Worm (Caenorhabditis elegans) whole organism, early embryonic: ENCODE data around the gene C05E11.2.

ENCODE experiments used
- B0310.2 ChIP-seq: sonication (generic microtip); optimal IDR thresholded peaks from 2 replicates; lab custom pipeline; 2016; ENCODE audit warnings: mild to moderate bottlenecking, missing genetic modification characterization, missing compliant biosample characterization
- F13C5.2 ChIP-seq: sonication (generic microtip); optimal IDR thresholded peaks from 2 replicates; lab custom pipeline; 2017; ENCODE audit warnings: mild to moderate bottlenecking, missing genetic modification characterization, inconsistent platforms, missing compliant biosample characterization
- ama-1 ChIP-seq: fragments of 150-350 bp; optimal IDR thresholded peaks from 2 replicates; lab custom pipeline; 2014
- ets-7 ChIP-seq: sonication (generic microtip); optimal IDR thresholded peaks from 2 replicates; lab custom pipeline; 2016; ENCODE audit warnings: missing genotype, missing genetic modification characterization, missing compliant biosample characterization
- flt-1 ChIP-seq: fragments of 200-800 bp; sonication (Bioruptor generic); IDR thresholded peaks from 2 replicates; pipeline ENCODE4 v1.3.6; 2022; ENCODE audit warnings: missing genetic modification characterization, missing compliant biosample characterization
- hmg-4 ChIP-seq: fragments of 200-800 bp; sonication (Bioruptor generic); optimal IDR thresholded peaks from 2 replicates; lab custom pipeline; 2018; ENCODE audit warnings: mild to moderate bottlenecking, missing genetic modification characterization, missing compliant biosample characterization
- hnd-1 ChIP-seq: sonication (generic microtip); optimal IDR thresholded peaks from 2 replicates; lab custom pipeline; 2016; ENCODE audit warnings: missing genetic modification characterization, missing compliant biosample characterization
- pes-1 ChIP-seq: fragments of 200-800 bp; sonication (Bioruptor generic); IDR thresholded peaks from 2 replicates; pipeline ENCODE4 v1.3.6; 2022; ENCODE audit warnings: missing genetic modification reagents, missing genetic modification characterization, missing compliant biosample characterization
- scrt-1 ChIP-seq: fragments of 200-800 bp; sonication (Bioruptor generic); IDR thresholded peaks from 2 replicates; pipeline ENCODE4 v1.3.6; 2022; ENCODE audit warnings: missing genetic modification characterization, missing compliant biosample characterization
- sea-1 ChIP-seq: fragments of 200-800 bp; sonication (Bioruptor generic); conservative IDR thresholded peaks from 2 replicates; pipeline ENCODE4 v1.3.6; 2022; ENCODE audit warnings: missing genetic modification characterization, missing compliant biosample characterization
- tbx-11 ChIP-seq: fragments of 200-800 bp; sonication (Bioruptor generic); IDR thresholded peaks from 2 replicates; pipeline ENCODE4 v1.3.6; 2022; ENCODE audit warnings: missing genetic modification characterization, missing compliant biosample characterization
- tbx-37 ChIP-seq: fragments of 200-800 bp; sonication (Bioruptor generic); conservative IDR thresholded peaks from 2 replicates; pipeline ENCODE4 v1.3.6; 2022; ENCODE audit warnings: missing genetic modification reagents, missing genetic modification characterization, missing compliant biosample characterization

DNA sequence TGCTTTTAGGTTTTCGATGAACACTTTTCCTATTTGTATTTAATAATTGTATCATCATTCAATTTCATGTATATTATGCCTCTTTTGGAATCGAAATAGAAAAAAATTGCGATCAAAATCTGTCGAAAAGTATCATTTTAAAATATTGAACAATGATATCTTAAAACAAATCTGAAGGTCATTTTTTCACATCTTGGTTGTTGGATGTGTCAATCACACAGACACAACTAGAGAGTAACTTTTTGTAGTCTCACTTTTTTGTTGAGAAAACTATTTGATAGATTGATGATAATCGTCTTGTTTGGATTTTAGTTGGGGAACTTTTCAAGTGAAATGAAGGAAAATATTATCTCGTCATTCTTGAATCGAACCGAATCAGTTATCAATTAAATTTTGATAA lies 17.4 kb upstream of the C05E11.2 start:
- TF ChIP-seq ama-1 (lab: Kevin White, UChicago): no peak
- TF ChIP-seq tbx-11: no peak
- no peak for TF ChIP-seq sea-1
- no peak for TF ChIP-seq scrt-1 (GFP tag; lab: Robert Waterston, UW)
- TF ChIP-seq F13C5.2: no peak
- no peak for TF ChIP-seq pes-1 (GFP tag; lab: Robert Waterston, UW)
- no peak for TF ChIP-seq flt-1 (GFP tag; lab: Robert Waterston, UW)
- no peak for TF ChIP-seq tbx-37 (GFP tag; lab: Robert Waterston, UW)
- TF ChIP-seq ets-7: no peak
- TF ChIP-seq hmg-4: no peak
- no peak for TF ChIP-seq B0310.2
- TF ChIP-seq hnd-1 (tag; lab: Kevin White, UChicago): no peak
